Worm (Caenorhabditis elegans) whole organism, L3 larva: Measurements from ENCODE around the gene chst-1.

Source experiments
- fkh-2 ChIP-seq: fragments of 150-350 bp; optimal IDR thresholded peaks from 2 replicates; lab custom pipeline; 2014; ENCODE audit warnings: missing biosample characterization, missing genetic modification reagents, missing genetic modification characterization
- fos-1 ChIP-seq: fragments of 150-350 bp; optimal IDR thresholded peaks from 2 replicates; lab custom pipeline; 2014; ENCODE audit warnings: missing biosample characterization, missing genetic modification characterization
- pha-4 ChIP-seq: fragments of 150-350 bp; optimal IDR thresholded peaks from 2 replicates; lab custom pipeline; 2014; ENCODE audit warnings: missing biosample characterization, missing genetic modification reagents, missing genetic modification characterization
- sea-2 ChIP-seq: fragments of 150-350 bp; sonication (generic microtip); optimal IDR thresholded peaks from 4 replicates; lab custom pipeline; 2014; ENCODE audit warnings: missing biosample characterization, missing genetic modification reagents, missing genetic modification characterization
- skn-1 ChIP-seq: fragments of 150-350 bp; optimal IDR thresholded peaks from 2 replicates; lab custom pipeline; 2014; ENCODE audit warnings: missing biosample characterization, missing genetic modification characterization
- unc-62 ChIP-seq: fragments of 150-350 bp; sonication (generic microtip); optimal IDR thresholded peaks from 4 replicates; lab custom pipeline; 2014; ENCODE audit warnings: missing biosample characterization, missing genetic modification reagents, missing genetic modification characterization
- ztf-4 ChIP-seq: fragments of 150-350 bp; optimal IDR thresholded peaks from 2 replicates; lab custom pipeline; 2014; ENCODE audit warnings: missing biosample characterization, missing genetic modification characterization

DNA sequence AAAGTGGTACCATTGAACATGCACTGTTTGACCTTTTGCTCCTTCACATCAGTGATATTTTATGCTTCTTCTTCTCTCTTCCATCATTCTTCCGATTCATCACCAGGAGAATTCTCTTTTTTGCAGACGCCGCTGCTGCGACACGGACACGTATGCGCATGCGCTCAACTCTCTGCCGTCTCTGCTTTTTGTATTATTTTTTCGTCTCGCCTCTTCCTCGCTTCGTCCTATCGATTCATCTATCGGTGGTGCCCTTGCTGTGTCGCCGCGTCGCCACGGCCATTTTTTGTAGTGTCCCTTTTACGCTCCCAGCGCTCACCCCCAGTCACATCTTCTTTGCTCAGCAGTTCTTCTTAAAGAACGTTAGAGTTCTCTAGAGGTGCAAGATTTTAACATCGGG lies 19.4 kb upstream of the chst-1 start:
- TF ChIP-seq ztf-4 (tag; lab: Kevin White, UChicago) (no peak), sea-2 (GFP tag; lab: Kevin White, UChicago) (no peak), pha-4 (tag; lab: Kevin White, UChicago) (peak; percentile 14), skn-1 (no peak), fos-1 (no peak), unc-62 (GFP tag; lab: Kevin White, UChicago) (peak; percentile 31), fkh-2 (tag; lab: Kevin White, UChicago) (no peak)
